Fruit fly (Drosophila melanogaster) whole organism, adult: ENCODE results near the gene CG14110.

ENCODE experiments used
- CG12768 ChIP-seq: fragments of 200-800 bp; sonication (Bioruptor generic); optimal IDR thresholded peaks from 2 replicates; lab custom pipeline; 2017; ENCODE audit warnings: missing biosample characterization, missing genetic modification characterization, mild to moderate bottlenecking, moderate library complexity, missing genetic modification reagents
- CG1620 ChIP-seq: fragments of 200-800 bp; sonication (Bioruptor generic); optimal IDR thresholded peaks from 2 replicates; lab custom pipeline; 2016; ENCODE audit warnings: missing biosample characterization, missing genetic modification characterization
- CG33017 ChIP-seq: fragments of 200-800 bp; sonication (Bioruptor generic); optimal IDR thresholded peaks from 2 replicates; lab custom pipeline; 2018; ENCODE audit warnings: missing biosample characterization, mild to moderate bottlenecking, missing genetic modification characterization, moderate library complexity
- CG5204 ChIP-seq: fragments of 200-800 bp; sonication (Bioruptor generic); optimal IDR thresholded peaks from 2 replicates; lab custom pipeline; 2016; ENCODE audit warnings: missing biosample characterization, missing genetic modification characterization
- CG7101 ChIP-seq: fragments of 200-800 bp; sonication (Bioruptor generic); optimal IDR thresholded peaks from 2 replicates; lab custom pipeline; 2018; ENCODE audit warnings: missing biosample characterization, mild to moderate bottlenecking, missing genetic modification characterization, moderate library complexity
- Clk ChIP-seq: fragments of 200-800 bp; sonication (Bioruptor generic); optimal IDR thresholded peaks from 2 replicates; lab custom pipeline; 2017; ENCODE audit warnings: missing biosample characterization, missing genetic modification characterization
- Crg-1 ChIP-seq: fragments of 200-800 bp; sonication (Bioruptor generic); optimal IDR thresholded peaks from 2 replicates; lab custom pipeline; 2016; ENCODE audit warnings: missing biosample characterization, missing genetic modification characterization
- Hr96 ChIP-seq: fragments of 200-800 bp; sonication (Bioruptor generic); optimal IDR thresholded peaks from 2 replicates; lab custom pipeline; 2016; ENCODE audit warnings: missing biosample characterization, missing genetic modification characterization
- Mnt ChIP-seq: fragments of 200-800 bp; sonication (Bioruptor generic); optimal IDR thresholded peaks from 2 replicates; lab custom pipeline; 2016; ENCODE audit warnings: missing biosample characterization, mild to moderate bottlenecking, missing genetic modification characterization
- cic ChIP-seq: fragments of 200-800 bp; sonication (Bioruptor generic); optimal IDR thresholded peaks from 2 replicates; lab custom pipeline; 2017; ENCODE audit warnings: missing biosample characterization, mild to moderate bottlenecking, missing genetic modification characterization, moderate library complexity
- kay ChIP-seq: fragments of 200-800 bp; sonication (Bioruptor generic); peaks from one replicate; lab custom pipeline; 2016; ENCODE audit warnings: missing biosample characterization, missing genetic modification characterization, borderline replicate concordance
- ovo ChIP-seq: fragments of 200-800 bp; sonication (Bioruptor generic); optimal IDR thresholded peaks from 2 replicates; lab custom pipeline; 2016; ENCODE audit warnings: missing biosample characterization, missing genetic modification characterization
- toe ChIP-seq: fragments of 200-800 bp; sonication (Bioruptor generic); optimal IDR thresholded peaks from 2 replicates; lab custom pipeline; 2016; ENCODE audit warnings: missing biosample characterization, missing genetic modification characterization

- TF ChIP-seq ovo, result no peak
- no peak for TF ChIP-seq toe
- no peak for TF ChIP-seq CG33017 (tag; lab: Kevin White, UChicago)
- no peak for TF ChIP-seq CG12768 (GFP tag; lab: Kevin White, UChicago)
- TF ChIP-seq cic (GFP tag; lab: Kevin White, UChicago), result no peak
- TF ChIP-seq Hr96 (GFP tag; lab: Kevin White, UChicago), result no peak
- no peak for TF ChIP-seq CG1620
- no peak for TF ChIP-seq Clk (GFP tag; lab: Kevin White, UChicago)
- TF ChIP-seq CG7101 (tag; lab: Kevin White, UChicago), result no peak
- no peak for TF ChIP-seq kay (GFP tag; lab: Kevin White, UChicago)
- TF ChIP-seq CG5204 (GFP tag; lab: Kevin White, UChicago), result no peak
- TF ChIP-seq Crg-1 (GFP tag; lab: Kevin White, UChicago), result no peak
- no peak for TF ChIP-seq Mnt
These were observed 37.7 kb downstream of the CG14110 start, which contains the start of gene CG32121 for dm6 chr3L:13422286-13422787.
